Worm (Caenorhabditis elegans) whole organism, late embryonic: ENCODE data around the gene hsp-17.
A peak's percentile ranks its signal among the peaks of the same experiment; 100 is the strongest.

ENCODE experiments used
- C38D4.7 ChIP-seq: fragments of 200-800 bp; sonication (Bioruptor generic); optimal IDR thresholded peaks from 2 replicates; lab custom pipeline; 2018; ENCODE audit warnings: mild to moderate bottlenecking, missing genetic modification characterization, moderate library complexity, missing compliant biosample characterization
- ahr-1 ChIP-seq: sonication (generic microtip); optimal IDR thresholded peaks from 2 replicates; lab custom pipeline; 2016; ENCODE audit warnings: missing genetic modification characterization, missing compliant biosample characterization
- ceh-14 ChIP-seq: sonication (generic microtip); optimal IDR thresholded peaks from 2 replicates; lab custom pipeline; 2016; ENCODE audit warnings: missing genotype, missing genetic modification characterization, missing compliant biosample characterization
- ceh-18 ChIP-seq: sonication (generic microtip); optimal IDR thresholded peaks from 2 replicates; lab custom pipeline; 2016; ENCODE audit warnings: missing genetic modification characterization, missing compliant biosample characterization
- ceh-2 ChIP-seq: sonication (generic microtip); optimal IDR thresholded peaks from 2 replicates; lab custom pipeline; 2016; ENCODE audit warnings: missing genotype, missing genetic modification characterization, missing compliant biosample characterization
- ceh-31 ChIP-seq: sonication (generic microtip); optimal IDR thresholded peaks from 2 replicates; lab custom pipeline; 2016; ENCODE audit warnings: missing genetic modification characterization, missing compliant biosample characterization
- ceh-34 ChIP-seq: sonication (generic microtip); optimal IDR thresholded peaks from 2 replicates; lab custom pipeline; 2016; ENCODE audit warnings: mild to moderate bottlenecking, missing genetic modification characterization, missing compliant biosample characterization
- ceh-45 ChIP-seq: fragments of 200-800 bp; sonication (Bioruptor generic); IDR thresholded peaks from 2 replicates; pipeline ENCODE4 v1.3.6; 2022; ENCODE audit warnings: missing genetic modification reagents, missing genetic modification characterization, missing compliant biosample characterization
- ceh-6 ChIP-seq: fragments of 200-800 bp; sonication (Bioruptor generic); optimal IDR thresholded peaks from 2 replicates; lab custom pipeline; 2018; ENCODE audit warnings: mild to moderate bottlenecking, missing genetic modification characterization, missing compliant biosample characterization
- ceh-9 ChIP-seq: sonication (generic microtip); optimal IDR thresholded peaks from 2 replicates; lab custom pipeline; 2016; ENCODE audit warnings: mild to moderate bottlenecking, missing genetic modification characterization, inconsistent platforms, missing compliant biosample characterization
- che-1 ChIP-seq: sonication (generic microtip); optimal IDR thresholded peaks from 2 replicates; lab custom pipeline; 2016; ENCODE audit warnings: mild to moderate bottlenecking, missing genetic modification characterization, missing compliant biosample characterization
- dmd-4 ChIP-seq: sonication (generic microtip); optimal IDR thresholded peaks from 2 replicates; lab custom pipeline; 2016; ENCODE audit warnings: borderline replicate concordance, missing genetic modification characterization, missing compliant biosample characterization
- elt-2 ChIP-seq: sonication (generic microtip); optimal IDR thresholded peaks from 2 replicates; lab custom pipeline; 2016; ENCODE audit warnings: missing genetic modification reagents, missing genetic modification characterization, missing compliant biosample characterization
- ets-4 ChIP-seq: sonication (generic microtip); optimal IDR thresholded peaks from 2 replicates; lab custom pipeline; 2016; ENCODE audit warnings: missing genetic modification characterization, missing compliant biosample characterization
- fkh-6 ChIP-seq: sonication (generic microtip); optimal IDR thresholded peaks from 2 replicates; lab custom pipeline; 2016; ENCODE audit warnings: missing genetic modification characterization, missing compliant biosample characterization
- hlh-13 ChIP-seq: fragments of 200-800 bp; sonication (Bioruptor generic); optimal IDR thresholded peaks from 2 replicates; lab custom pipeline; 2018; ENCODE audit warnings: mild to moderate bottlenecking, missing genetic modification characterization, missing compliant biosample characterization
- hlh-30 ChIP-seq: sonication (generic microtip); optimal IDR thresholded peaks from 2 replicates; lab custom pipeline; 2017; ENCODE audit warnings: antibody characterized with exemption, missing genetic modification characterization, missing compliant biosample characterization; ENCODE audit not compliant: insufficient read depth
- lin-11 ChIP-seq: fragments of 200-800 bp; sonication (Bioruptor generic); optimal IDR thresholded peaks from 2 replicates; lab custom pipeline; 2018; ENCODE audit warnings: mild to moderate bottlenecking, missing genetic modification characterization, missing compliant biosample characterization
- nhr-11 ChIP-seq: fragments of 150-350 bp; optimal IDR thresholded peaks from 2 replicates; lab custom pipeline; 2014; ENCODE audit warnings: missing biosample characterization, missing genetic modification characterization
- npax-4 ChIP-seq: sonication (generic microtip); optimal IDR thresholded peaks from 2 replicates; lab custom pipeline; 2016; ENCODE audit warnings: missing genetic modification characterization, missing compliant biosample characterization
- odd-2 ChIP-seq: sonication (generic microtip); optimal IDR thresholded peaks from 2 replicates; lab custom pipeline; 2017; ENCODE audit warnings: antibody characterized with exemption, mild to moderate bottlenecking, missing genetic modification characterization, missing compliant biosample characterization
- pag-3 ChIP-seq: sonication (generic microtip); optimal IDR thresholded peaks from 2 replicates; lab custom pipeline; 2016; ENCODE audit warnings: missing compliant biosample characterization, missing genetic modification characterization, borderline replicate concordance
- pat-9 ChIP-seq: fragments of 200-800 bp; sonication (Bioruptor generic); optimal IDR thresholded peaks from 2 replicates; lab custom pipeline; 2018; ENCODE audit warnings: mild to moderate bottlenecking, missing genetic modification characterization, moderate library complexity, missing compliant biosample characterization
- pha-4 ChIP-seq: fragments of 150-350 bp; optimal IDR thresholded peaks from 2 replicates; lab custom pipeline; 2018; ENCODE audit warnings: missing biosample characterization, missing genetic modification reagents, missing genetic modification characterization
- pqm-1 ChIP-seq: sonication (generic microtip); optimal IDR thresholded peaks from 2 replicates; lab custom pipeline; 2016; ENCODE audit warnings: missing genetic modification characterization, missing compliant biosample characterization
- pros-1 ChIP-seq: fragments of 150-350 bp; optimal IDR thresholded peaks from 2 replicates; lab custom pipeline; 2014; ENCODE audit warnings: missing biosample characterization, missing genetic modification reagents, missing genetic modification characterization
- ref-2 ChIP-seq: sonication (generic microtip); optimal IDR thresholded peaks from 2 replicates; lab custom pipeline; 2016; ENCODE audit warnings: missing genetic modification characterization, missing compliant biosample characterization
- rnt-1 ChIP-seq: sonication (generic microtip); optimal IDR thresholded peaks from 2 replicates; lab custom pipeline; 2016; ENCODE audit warnings: missing genetic modification characterization, missing compliant biosample characterization
- sdc-2 ChIP-seq: sonication (generic microtip); optimal IDR thresholded peaks from 2 replicates; lab custom pipeline; 2016; ENCODE audit warnings: missing genotype, missing genetic modification characterization, missing compliant biosample characterization
- sox-2 ChIP-seq: fragments of 200-800 bp; sonication (Bioruptor generic); IDR thresholded peaks from 2 replicates; pipeline ENCODE4 v1.3.6; 2022; ENCODE audit warnings: missing genetic modification reagents, missing genetic modification characterization, missing compliant biosample characterization
- unc-55 ChIP-seq: sonication (generic microtip); optimal IDR thresholded peaks from 2 replicates; lab custom pipeline; 2017; ENCODE audit warnings: missing biosample characterization, missing genetic modification reagents, missing genetic modification characterization

hsp-17 gene

ce11 chrV:8389307-8389706, 3.6 kb upstream of the hsp-17 start:
- TF ChIP-seq pat-9 (tag; lab: Kevin White, UChicago) (no peak), ets-4 (tag; lab: Kevin White, UChicago) (no peak)

DNA sequence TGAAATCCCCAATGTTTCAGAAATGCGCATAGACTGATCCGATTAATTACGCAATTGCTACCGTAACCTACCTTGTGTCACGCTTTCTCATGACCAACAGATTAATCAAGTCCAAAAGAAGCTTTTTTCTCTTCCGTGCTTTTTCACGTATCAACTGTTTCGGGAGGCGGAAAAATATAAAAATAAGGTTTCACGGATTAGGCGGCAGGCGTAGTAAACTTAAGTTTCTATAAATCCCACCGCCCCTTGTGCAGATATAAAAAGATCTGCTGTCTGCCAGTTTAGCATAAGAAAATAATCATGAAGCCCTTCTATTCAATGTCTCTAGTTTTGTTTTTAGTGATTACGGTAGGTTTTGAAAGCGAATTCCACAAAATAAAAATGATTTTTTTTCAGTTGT, 1.3 kb upstream of the hsp-17 start, which contains the start of gene gcy-7:
Gene gcy-7 (plus strand): TSS at position 301 of the 400 bp plus-strand sequence.
- TF ChIP-seq sdc-2 (tag; lab: Kevin White, UChicago) (no peak), ceh-2 (tag; lab: Kevin White, UChicago) (no peak), ahr-1 (tag; lab: Kevin White, UChicago) (no peak), rnt-1 (tag; lab: Kevin White, UChicago) (no peak), hlh-30 (no peak), pha-4 (tag; lab: Kevin White, UChicago) (no peak), fkh-6 (tag; lab: Kevin White, UChicago) (no peak), ceh-18 (tag; lab: Kevin White, UChicago) (no peak), ceh-34 (tag; lab: Kevin White, UChicago) (no peak), ceh-31 (tag; lab: Kevin White, UChicago) (no peak)
- TF ChIP-seq, all 69 proteins: peak for 0

DNA sequence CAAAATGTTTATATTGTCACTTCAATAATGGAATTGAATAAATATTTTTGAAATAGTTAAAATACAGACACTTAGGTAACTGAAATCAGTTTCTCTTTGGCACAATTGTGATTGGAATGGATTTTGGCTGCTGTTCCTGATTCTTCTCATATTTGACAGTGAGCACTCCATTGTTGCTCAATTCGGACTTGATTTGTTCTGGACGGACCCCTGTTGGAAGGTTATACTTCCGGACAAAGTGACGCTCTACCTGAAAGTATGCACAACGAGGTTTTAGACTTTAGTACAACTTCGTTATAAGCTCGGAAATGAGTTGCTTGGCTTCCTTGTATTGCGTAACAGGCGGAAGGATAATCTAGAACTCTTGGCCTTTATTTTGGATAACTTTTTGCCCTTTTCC, 920 bp downstream of the hsp-17 start:
- TF ChIP-seq npax-4, result no peak
- no peak for TF ChIP-seq hlh-30
- TF ChIP-seq ceh-6 (GFP tag; lab: Kevin White, UChicago), result no peak
- TF ChIP-seq, all 69 proteins: peak for 0

DNA sequence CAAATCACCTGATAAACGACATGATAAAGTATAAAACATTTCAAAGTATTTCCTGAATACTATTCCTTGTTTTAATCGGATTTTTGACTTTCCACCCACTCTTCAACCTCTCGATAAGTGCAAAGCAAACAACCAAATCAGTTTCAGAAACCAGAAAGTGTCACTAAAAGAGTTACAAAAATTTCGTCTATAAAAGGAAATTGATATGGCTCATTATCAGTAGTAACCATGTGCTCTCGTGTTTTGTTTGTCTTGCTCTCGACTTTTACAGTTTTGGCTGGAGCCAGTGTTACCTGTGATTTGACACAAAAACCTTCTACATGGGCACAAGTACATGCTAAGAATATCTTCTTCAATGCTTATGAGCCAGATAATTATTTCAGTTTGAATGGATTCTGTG, 2.0 kb downstream of the hsp-17 start, which contains the start of gene F52E1.14:
Gene F52E1.14 (plus strand): TSS at position 207 of the 400 bp plus-strand sequence.
- TF ChIP-seq elt-2 (tag; lab: Kevin White, UChicago) (peak; percentile 29), unc-55 (GFP tag; lab: Kevin White, UChicago) (no peak)

DNA sequence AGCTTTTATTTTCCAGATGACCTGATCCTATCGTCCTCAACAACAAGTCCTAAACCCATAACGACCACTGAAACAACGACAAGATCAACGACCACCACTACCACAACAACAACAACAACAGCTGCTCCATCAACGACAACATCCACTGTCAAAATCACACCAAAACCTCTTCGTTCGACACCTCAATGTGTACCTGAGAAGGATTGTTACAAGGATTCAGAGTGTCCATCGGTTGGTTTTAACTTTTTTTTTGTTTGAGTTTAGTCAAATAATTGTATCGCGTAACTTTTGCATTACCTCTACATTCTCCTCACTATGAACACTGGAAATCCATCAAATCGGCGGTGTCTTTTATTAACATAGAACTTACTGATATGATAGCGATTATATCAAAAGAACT, 5.7 kb downstream of the hsp-17 start:
- TF ChIP-seq sox-2 (GFP tag; lab: Robert Waterston, UW) (no peak), pag-3 (tag; lab: Kevin White, UChicago) (no peak), fkh-6 (tag; lab: Kevin White, UChicago) (no peak), ceh-9 (no peak), ceh-31 (tag; lab: Kevin White, UChicago) (no peak), hlh-13 (GFP tag; lab: Kevin White, UChicago) (no peak), ahr-1 (tag; lab: Kevin White, UChicago) (no peak), che-1 (no peak), ref-2 (no peak), lin-11 (tag; lab: Kevin White, UChicago) (no peak)

ce11 chrV:8379206-8379605, 6.5 kb downstream of the hsp-17 start, which contains the start of gene F52E1.5:
Gene F52E1.5, plus strand, starts transcription at chrV:8379506.
- TF ChIP-seq ceh-14 (tag; lab: Kevin White, UChicago), result no peak
- no peak for TF ChIP-seq C38D4.7
- no peak for TF ChIP-seq pros-1 (tag; lab: Kevin White, UChicago)
- TF ChIP-seq nhr-11 (tag; lab: Kevin White, UChicago), result no peak
- TF ChIP-seq ceh-45 (GFP tag; lab: Robert Waterston, UW), result no peak
- no peak for TF ChIP-seq odd-2 (tag; lab: Kevin White, UChicago)
- TF ChIP-seq ref-2, result no peak
- no peak for TF ChIP-seq pqm-1 (tag; lab: Kevin White, UChicago)
- no peak for TF ChIP-seq dmd-4 (tag; lab: Kevin White, UChicago)
